Fruit fly (Drosophila melanogaster) whole organism, embryonic: Measurements from ENCODE around the gene CG43085.

Experiments
- Aef1 ChIP-seq: fragments of 200-800 bp; sonication (Bioruptor generic); IDR thresholded peaks from 3 replicates; pipeline ENCODE4 v1.3.6; 2022; ENCODE audit warnings: missing biosample characterization, missing genetic modification characterization
- B-H2 ChIP-seq: fragments of 200-800 bp; sonication (Bioruptor generic); optimal IDR thresholded peaks from 2 replicates; lab custom pipeline; 2018; ENCODE audit warnings: missing biosample characterization, mild to moderate bottlenecking, missing genetic modification characterization
- CG10366 ChIP-seq: fragments of 200-800 bp; sonication (Bioruptor generic); IDR thresholded peaks from 2 replicates; pipeline ENCODE4 v1.3.6; 2022; ENCODE audit warnings: missing biosample characterization, missing genetic modification characterization
- CG10462 ChIP-seq: fragments of 200-800 bp; sonication (Bioruptor generic); optimal IDR thresholded peaks from 2 replicates; lab custom pipeline; 2016; ENCODE audit warnings: missing biosample characterization, missing genetic modification characterization
- CG12769 ChIP-seq: fragments of 200-800 bp; sonication (Bioruptor generic); optimal IDR thresholded peaks from 2 replicates; lab custom pipeline; 2019; ENCODE audit warnings: missing biosample characterization, mild to moderate bottlenecking, missing genetic modification characterization, moderate library complexity
- CG13296 ChIP-seq: fragments of 200-800 bp; sonication (Bioruptor generic); optimal IDR thresholded peaks from 3 replicates; lab custom pipeline; 2018; ENCODE audit warnings: missing biosample characterization, mild to moderate bottlenecking, missing genetic modification characterization
- CG13624 ChIP-seq: fragments of 200-800 bp; sonication (Bioruptor generic); optimal IDR thresholded peaks from 2 replicates; lab custom pipeline; 2016; ENCODE audit warnings: missing biosample characterization, missing genetic modification characterization
- CG13894 ChIP-seq: fragments of 200-800 bp; sonication (Bioruptor generic); optimal IDR thresholded peaks from 3 replicates; lab custom pipeline; 2018; ENCODE audit warnings: missing biosample characterization, mild to moderate bottlenecking, missing genetic modification characterization, moderate library complexity
- CG14050 ChIP-seq: fragments of 200-800 bp; sonication (Bioruptor generic); IDR thresholded peaks from 3 replicates; pipeline ENCODE4 v1.3.6; 2022; ENCODE audit warnings: missing biosample characterization, missing genetic modification characterization
- CG1529 ChIP-seq: fragments of 200-800 bp; sonication (Bioruptor generic); optimal IDR thresholded peaks from 3 replicates; lab custom pipeline; 2018; ENCODE audit warnings: missing biosample characterization, missing genetic modification characterization
- CG15696 ChIP-seq: fragments of 200-800 bp; sonication (Bioruptor generic); optimal IDR thresholded peaks from 2 replicates; lab custom pipeline; 2019; ENCODE audit warnings: missing biosample characterization, mild to moderate bottlenecking, missing genetic modification characterization, moderate library complexity
- CG1603 ChIP-seq: fragments of 200-800 bp; sonication (Bioruptor generic); optimal IDR thresholded peaks from 2 replicates; lab custom pipeline; 2019; ENCODE audit warnings: missing biosample characterization, mild to moderate bottlenecking, missing genetic modification characterization, moderate library complexity
- CG16779 ChIP-seq: fragments of 200-800 bp; sonication (Bioruptor generic); IDR thresholded peaks from 2 replicates; pipeline ENCODE4 v1.3.6; 2022; ENCODE audit warnings: missing biosample characterization, missing genetic modification characterization
- CG2712 ChIP-seq: fragments of 200-800 bp; optimal IDR thresholded peaks from 3 replicates; lab custom pipeline; 2019; ENCODE audit warnings: missing biosample characterization, mild to moderate bottlenecking, missing genetic modification characterization, moderate library complexity
- CG3847 ChIP-seq: fragments of 200-800 bp; sonication (Bioruptor generic); IDR thresholded peaks from 2 replicates; pipeline ENCODE4 v1.3.6; 2022; ENCODE audit warnings: missing biosample characterization, missing genetic modification characterization
- CG8281 ChIP-seq: fragments of 200-800 bp; sonication (Bioruptor generic); optimal IDR thresholded peaks from 2 replicates; lab custom pipeline; 2018; ENCODE audit warnings: missing biosample characterization, mild to moderate bottlenecking, missing genetic modification characterization, moderate library complexity
- CG8290 ChIP-seq, 3 experiments: fragments of 200-800 bp; sonication (Bioruptor generic); optimal IDR thresholded peaks; 2 replicates each; lab custom pipeline; 2016 to 2019; ENCODE audit warnings: missing biosample characterization in 3 of 3, missing genetic modification characterization in 3 of 3, mild to moderate bottlenecking in 2 of 3, moderate library complexity in 1 of 3
- CG8388 ChIP-seq: fragments of 200-800 bp; sonication (Bioruptor generic); optimal IDR thresholded peaks from 2 replicates; lab custom pipeline; 2019; ENCODE audit warnings: missing biosample characterization, mild to moderate bottlenecking, missing genetic modification characterization, moderate library complexity
- CG8478 ChIP-seq: fragments of >200 bp; optimal IDR thresholded peaks from 2 replicates; lab custom pipeline; 2018
- CG9437 ChIP-seq: fragments of 200-800 bp; sonication (Bioruptor generic); optimal IDR thresholded peaks from 2 replicates; lab custom pipeline; 2018; ENCODE audit warnings: missing biosample characterization, mild to moderate bottlenecking, missing genetic modification characterization
- CG9932 ChIP-seq: fragments of 200-800 bp; sonication (Bioruptor generic); IDR thresholded peaks from 2 replicates; pipeline ENCODE4 v1.3.6; 2022; ENCODE audit warnings: missing biosample characterization, missing genetic modification characterization
- GATAe ChIP-seq: fragments of 200-800 bp; sonication (Bioruptor generic); conservative IDR thresholded peaks from 2 replicates; pipeline ENCODE4 v1.3.6; 2022; ENCODE audit warnings: missing biosample characterization, missing genetic modification characterization
- HLH54F ChIP-seq: fragments of 200-800 bp; sonication (Bioruptor generic); optimal IDR thresholded peaks from 3 replicates; lab custom pipeline; 2016; ENCODE audit warnings: missing biosample characterization, missing genetic modification characterization
- Hey ChIP-seq: fragments of 200-800 bp; sonication (Bioruptor generic); optimal IDR thresholded peaks from 3 replicates; lab custom pipeline; 2018; ENCODE audit warnings: missing biosample characterization, mild to moderate bottlenecking, missing genetic modification characterization
- HmgD ChIP-seq: fragments of 200-800 bp; sonication (Bioruptor generic); optimal IDR thresholded peaks from 3 replicates; lab custom pipeline; 2016; ENCODE audit warnings: missing biosample characterization, missing genetic modification characterization
- Hr78 ChIP-seq, 2 experiments: fragments of 200-800 bp in 1 of 2; fragments of >200 bp in 1 of 2; sonication (Bioruptor generic) in 1 of 2; optimal IDR thresholded peaks; 2 replicates each; lab custom pipeline; 2017 to 2019; ENCODE audit warnings: missing biosample characterization in 2 of 2, missing genetic modification characterization in 2 of 2, mild to moderate bottlenecking in 1 of 2, moderate library complexity in 1 of 2
- Mes4 ChIP-seq: fragments of 200-800 bp; sonication (Bioruptor generic); optimal IDR thresholded peaks from 2 replicates; lab custom pipeline; 2016; ENCODE audit warnings: missing biosample characterization, missing genetic modification characterization
- Neu2 ChIP-seq: fragments of 200-800 bp; sonication (Bioruptor generic); optimal IDR thresholded peaks from 3 replicates; lab custom pipeline; 2016; ENCODE audit warnings: missing biosample characterization, missing genetic modification characterization, borderline replicate concordance
- Nf-YB ChIP-seq: fragments of 200-800 bp; sonication (Bioruptor generic); optimal IDR thresholded peaks from 3 replicates; lab custom pipeline; 2019; ENCODE audit warnings: missing biosample characterization, mild to moderate bottlenecking, missing genetic modification characterization, moderate library complexity
- ac ChIP-seq: fragments of 200-800 bp; sonication (Bioruptor generic); optimal IDR thresholded peaks from 3 replicates; lab custom pipeline; 2017; ENCODE audit warnings: missing biosample characterization, mild to moderate bottlenecking, missing genetic modification characterization
- chinmo ChIP-seq: fragments of 200-800 bp; sonication (Bioruptor generic); IDR thresholded peaks from 4 replicates; pipeline ENCODE4 v1.3.6; 2022; ENCODE audit warnings: missing biosample characterization, missing genetic modification characterization; ENCODE audit not compliant: partially characterized antibody
- corto ChIP-seq: fragments of 200-800 bp; sonication (Bioruptor generic); optimal IDR thresholded peaks from 2 replicates; lab custom pipeline; 2016; ENCODE audit warnings: missing biosample characterization, mild to moderate bottlenecking, missing genetic modification characterization, moderate library complexity
- crol ChIP-seq: fragments of 200-800 bp; sonication (Bioruptor generic); IDR thresholded peaks from 2 replicates; pipeline ENCODE4 v1.3.6; 2022; ENCODE audit warnings: missing biosample characterization, missing genetic modification characterization
- cwo ChIP-seq: fragments of 200-800 bp; sonication (Bioruptor generic); optimal IDR thresholded peaks from 3 replicates; lab custom pipeline; 2017; ENCODE audit warnings: missing biosample characterization, missing genetic modification characterization, mild to moderate bottlenecking, moderate library complexity, missing genetic modification reagents
- emc ChIP-seq: fragments of 200-800 bp; sonication (Bioruptor generic); optimal IDR thresholded peaks from 2 replicates; lab custom pipeline; 2016; ENCODE audit warnings: missing biosample characterization, missing genetic modification characterization
- en ChIP-seq: fragments of 200-800 bp; sonication (Bioruptor generic); optimal IDR thresholded peaks from 2 replicates; lab custom pipeline; 2016; ENCODE audit warnings: missing biosample characterization, missing genetic modification characterization
- ftz-f1 ChIP-seq: fragments of 200-800 bp; sonication (Bioruptor generic); optimal IDR thresholded peaks from 2 replicates; lab custom pipeline; 2016; ENCODE audit warnings: missing biosample characterization, missing genetic modification characterization
- gcm2 ChIP-seq: fragments of 200-800 bp; sonication (Bioruptor generic); optimal IDR thresholded peaks from 2 replicates; lab custom pipeline; 2016; ENCODE audit warnings: missing biosample characterization, missing genetic modification characterization
- grn ChIP-seq: fragments of 200-800 bp; sonication (Bioruptor generic); optimal IDR thresholded peaks from 3 replicates; lab custom pipeline; 2017; ENCODE audit warnings: missing biosample characterization, missing genetic modification characterization
- inv ChIP-seq: fragments of 200-800 bp; sonication (Bioruptor generic); IDR thresholded peaks from 2 replicates; pipeline ENCODE4 v1.3.6; 2022; ENCODE audit warnings: missing biosample characterization, missing genetic modification characterization; ENCODE audit not compliant: partially characterized antibody
- lab ChIP-seq: fragments of 200-800 bp; sonication (Bioruptor generic); optimal IDR thresholded peaks from 3 replicates; lab custom pipeline; 2017; ENCODE audit warnings: missing biosample characterization, missing genetic modification characterization, mild to moderate bottlenecking, moderate library complexity, missing genetic modification reagents
- mirr ChIP-seq: fragments of 200-800 bp; sonication (Bioruptor generic); optimal IDR thresholded peaks from 3 replicates; lab custom pipeline; 2018; ENCODE audit warnings: missing biosample characterization, mild to moderate bottlenecking, missing genetic modification characterization
- nau ChIP-seq: fragments of 200-800 bp; sonication (Bioruptor generic); optimal IDR thresholded peaks from 3 replicates; lab custom pipeline; 2017; ENCODE audit warnings: missing biosample characterization, mild to moderate bottlenecking, missing genetic modification characterization, missing genetic modification reagents
- pita ChIP-seq: fragments of 200-800 bp; sonication (Bioruptor generic); optimal IDR thresholded peaks from 2 replicates; lab custom pipeline; 2017; ENCODE audit warnings: missing biosample characterization, mild to moderate bottlenecking, missing genetic modification characterization
- prd ChIP-seq, 3 experiments: fragments of >200 bp in 2 of 3; fragments of 200-800 bp in 1 of 3; sonication (Bioruptor generic) in 1 of 3; optimal IDR thresholded peaks in 2 of 3; IDR thresholded peaks in 1 of 3; 2 replicates in 2 of 3; 3 replicates in 1 of 3; pipeline versions ENCODE4 v1.3.6 to Lab custom; 2017 to 2022; ENCODE audit warnings: missing biosample characterization in 1 of 3, missing genetic modification characterization in 1 of 3
- pzg ChIP-seq: fragments of 200-800 bp; sonication (Bioruptor generic); optimal IDR thresholded peaks from 3 replicates; lab custom pipeline; 2018; ENCODE audit warnings: missing biosample characterization, mild to moderate bottlenecking, missing genetic modification characterization, moderate library complexity
- repo ChIP-seq: fragments of 200-800 bp; sonication (Bioruptor generic); optimal IDR thresholded peaks from 2 replicates; lab custom pipeline; 2016; ENCODE audit warnings: missing biosample characterization, missing genetic modification characterization
- twi ChIP-seq: fragments of 200-800 bp; optimal IDR thresholded peaks from 2 replicates; lab custom pipeline; 2019; ENCODE audit warnings: missing biosample characterization, mild to moderate bottlenecking, missing genetic modification characterization, moderate library complexity
- tx ChIP-seq: fragments of 200-800 bp; sonication (Bioruptor generic); optimal IDR thresholded peaks from 2 replicates; lab custom pipeline; 2016; ENCODE audit warnings: missing biosample characterization, missing genetic modification characterization
- zfh2 ChIP-seq: fragments of 200-800 bp; sonication (Bioruptor generic); optimal IDR thresholded peaks from 2 replicates; lab custom pipeline; 2016; ENCODE audit warnings: missing biosample characterization, missing genetic modification characterization

CG43085 gene

dm6 chr3L:17665084-17665576, 18.6 kb upstream of the CG43085 start (continued):
- peak; percentile 76 for TF ChIP-seq GATAe (GFP tag; lab: Robert Waterston, UW)
- no peak for TF ChIP-seq CG16779 (GFP tag; lab: Robert Waterston, UW)
- peak; percentile 17 for TF ChIP-seq B-H2
- peak; percentile 100 for TF ChIP-seq CG13894 (tag; lab: Kevin White, UChicago)
- TF ChIP-seq prd (optimal IDR thresholded peaks at IDR 0.05; lab: Kevin White, UChicago): no peak
- TF ChIP-seq prd (GFP tag; IDR thresholded peaks at IDR 0.05; lab: Robert Waterston, UW): no peak
- TF ChIP-seq CG12769 (tag; lab: Kevin White, UChicago): peak; percentile 87
- TF ChIP-seq CG8478 (lab: Kevin White, UChicago): no peak
- TF ChIP-seq pzg (GFP tag; lab: Kevin White, UChicago): peak; percentile 19
- TF ChIP-seq Nf-YB (GFP tag; lab: Kevin White, UChicago): no peak
- peak; percentile 83 for TF ChIP-seq mirr (GFP tag; lab: Kevin White, UChicago)
- TF ChIP-seq CG10366 (GFP tag; lab: Robert Waterston, UW): no peak
- TF ChIP-seq corto: peak; percentile 22
- TF ChIP-seq tx (GFP tag; lab: Kevin White, UChicago): no peak
- no peak for TF ChIP-seq CG2712 (tag; lab: Kevin White, UChicago)
- no peak for TF ChIP-seq HmgD
- TF ChIP-seq crol (GFP tag; lab: Robert Waterston, UW): peak; percentile 93
- no peak for TF ChIP-seq CG13624 (GFP tag; lab: Kevin White, UChicago)
- TF ChIP-seq CG3847 (GFP tag; lab: Robert Waterston, UW): no peak
- no peak for TF ChIP-seq CG8290 (GFP tag; optimal IDR thresholded peaks at IDR 0.05; lab: Kevin White, UChicago)
- TF ChIP-seq CG8290 (tag; optimal IDR thresholded peaks at IDR 0.05; lab: Kevin White, UChicago): peak in 1 of 2 experiments; percentile 57
- no peak for TF ChIP-seq Hr78 (GFP tag; optimal IDR thresholded peaks at IDR 0.05; lab: Kevin White, UChicago)
- peak; percentile 67 for TF ChIP-seq ftz-f1 (GFP tag; lab: Kevin White, UChicago)
- no peak for TF ChIP-seq CG10462
- no peak for TF ChIP-seq Neu2
- no peak for TF ChIP-seq emc (GFP tag; lab: Kevin White, UChicago)
- 0 out of 4 replicates have a peak, but pooled peaks have one; percentile 32 for TF ChIP-seq chinmo (GFP tag; lab: Robert Waterston, UW)
- TF ChIP-seq CG8388: no peak
- no peak for TF ChIP-seq ac (GFP tag; lab: Kevin White, UChicago)
- TF ChIP-seq en (GFP tag; lab: Kevin White, UChicago): no peak
- peak; percentile 79 for TF ChIP-seq lab (GFP tag; lab: Kevin White, UChicago)
- no peak for TF ChIP-seq CG13296
- TF ChIP-seq twi (tag; lab: Kevin White, UChicago): no peak
- TF ChIP-seq pita (GFP tag; lab: Kevin White, UChicago): no peak
- no peak for TF ChIP-seq CG14050 (GFP tag; lab: Robert Waterston, UW)
- no peak for TF ChIP-seq CG8281 (tag; lab: Kevin White, UChicago)
- TF ChIP-seq grn (GFP tag; lab: Kevin White, UChicago): peak; percentile 55
- no peak for TF ChIP-seq nau
- TF ChIP-seq CG15696 (tag; lab: Kevin White, UChicago): no peak
- no peak for TF ChIP-seq inv (GFP tag; lab: Robert Waterston, UW)
- TF ChIP-seq CG1603 (tag; lab: Kevin White, UChicago): no peak
- TF ChIP-seq Aef1 (GFP tag; lab: Robert Waterston, UW): no peak
- no peak for TF ChIP-seq repo (GFP tag; lab: Kevin White, UChicago)
- no peak for TF ChIP-seq HLH54F
- TF ChIP-seq Hey (tag; lab: Kevin White, UChicago): peak; percentile 55
- no peak for TF ChIP-seq CG9437
- TF ChIP-seq Mes4 (GFP tag; lab: Kevin White, UChicago): no peak
- TF ChIP-seq gcm2: no peak
- no peak for TF ChIP-seq CG9932 (GFP tag; lab: Robert Waterston, UW)
- TF ChIP-seq cwo: peak; percentile 71
- TF ChIP-seq zfh2 (GFP tag; lab: Kevin White, UChicago): no peak
- no peak for TF ChIP-seq CG1529
